Worm (Caenorhabditis elegans): ENCODE results near the gene Y38H6C.13.

DNA sequence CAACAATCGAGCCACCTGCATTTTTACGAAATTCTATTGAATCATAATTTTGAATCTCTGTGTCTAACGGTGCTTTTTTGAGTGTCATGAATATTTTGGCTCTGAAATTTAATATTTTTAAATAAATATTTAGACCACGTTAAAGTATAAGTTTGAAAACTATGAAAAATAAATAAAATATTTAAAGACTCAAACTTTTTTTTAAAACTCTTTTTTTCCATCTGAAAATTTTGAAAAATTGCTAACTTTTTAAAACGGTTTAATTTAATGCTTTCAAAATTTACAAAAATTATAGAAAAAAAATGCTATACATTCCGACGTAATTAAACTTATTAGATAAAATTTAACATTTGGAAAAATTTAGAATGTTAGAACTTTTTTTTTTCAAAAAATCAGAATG is 16.5 kb downstream of the Y38H6C.13 start, which contains the start of gene slc-36.3:
- no peak for TF ChIP-seq ahr-1 (tag; optimal IDR thresholded peaks at IDR 0.05)
- no peak for TF ChIP-seq ceh-48 (tag; optimal IDR thresholded peaks at IDR 0.05)
- no peak for TF ChIP-seq F13H6.1 (tag; optimal IDR thresholded peaks at IDR 0.05)
- no peak for TF ChIP-seq nhr-11 (tag; optimal IDR thresholded peaks at IDR 0.05)
- TF ChIP-seq pha-4 (tag; optimal IDR thresholded peaks at IDR 0.05): no peak
- TF ChIP-seq ceh-2 (tag; optimal IDR thresholded peaks at IDR 0.05): no peak
- no peak for TF ChIP-seq eyg-1 (tag; optimal IDR thresholded peaks at IDR 0.05)
- TF ChIP-seq mec-3 (tag; optimal IDR thresholded peaks at IDR 0.05; ENCODE audit: borderline replicate concordance): no peak
- no peak for TF ChIP-seq pat-9 (tag; optimal IDR thresholded peaks at IDR 0.05)
- no peak for TF ChIP-seq dmd-4 (tag; optimal IDR thresholded peaks at IDR 0.05; ENCODE audit: borderline replicate concordance)
- no peak for TF ChIP-seq ztf-16 (tag; optimal IDR thresholded peaks at IDR 0.05)
- no peak for TF ChIP-seq T23F11.4 (GFP tag; optimal IDR thresholded peaks at IDR 0.05)
